Fruit fly (Drosophila melanogaster): ENCODE data around the gene CG7164.

DNA sequence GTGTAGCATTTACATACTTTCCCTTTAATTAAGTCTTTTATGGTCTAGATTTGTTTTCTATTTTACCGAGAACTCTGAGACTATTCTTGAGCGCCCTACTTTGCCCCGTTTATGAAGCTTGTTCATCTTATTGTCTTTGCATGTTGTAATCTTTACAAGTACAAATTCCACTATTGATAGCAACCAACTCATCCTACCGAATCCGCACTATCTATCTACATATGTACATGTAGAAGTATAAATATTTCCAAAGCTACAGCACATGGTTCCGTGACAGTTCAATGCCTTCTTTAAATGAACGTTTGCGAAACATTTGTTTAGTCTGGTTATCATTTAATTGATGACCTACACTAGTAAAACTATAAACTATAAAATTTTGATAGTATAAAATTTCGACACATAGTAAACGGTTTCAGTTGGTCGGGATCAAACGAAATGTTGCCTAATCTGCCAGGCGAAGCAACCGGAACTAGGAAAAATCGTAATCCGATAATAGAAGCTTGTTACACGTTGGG is 7.7 kb downstream of the CG7164 start:
- TF ChIP-seq h (GFP tag; optimal IDR thresholded peaks at IDR 0.05), result no peak
- TF ChIP-seq br (GFP tag; optimal IDR thresholded peaks at IDR 0.05), result no peak
- no peak for TF ChIP-seq psq (GFP tag; optimal IDR thresholded peaks at IDR 0.05)
- TF ChIP-seq usp (GFP tag; optimal IDR thresholded peaks at IDR 0.05), result no peak
- TF ChIP-seq CrebA (GFP tag; optimal IDR thresholded peaks at IDR 0.05; ENCODE audit: borderline replicate concordance), result no peak
- TF ChIP-seq rgr (GFP tag; optimal IDR thresholded peaks at IDR 0.05), result no peak
- no peak for TF ChIP-seq pan (optimal IDR thresholded peaks at IDR 0.05)
- TF ChIP-seq woc (GFP tag; optimal IDR thresholded peaks at IDR 0.05), result no peak
- TF ChIP-seq foxo (GFP tag; optimal IDR thresholded peaks at IDR 0.05), result no peak
- no peak for TF ChIP-seq dl (GFP tag; optimal IDR thresholded peaks at IDR 0.05; ENCODE audit: insufficient read depth in 1 of 2, partially characterized antibody in 2 of 2)
- TF ChIP-seq sv (GFP tag; optimal IDR thresholded peaks at IDR 0.05), result no peak
- no peak for TF ChIP-seq fru (GFP tag; optimal IDR thresholded peaks at IDR 0.05)

All from whole organism, wandering third instar larva.